Worm (Caenorhabditis elegans) whole organism, mixed stage, embryonic: ENCODE data around the gene Y51A2A.4.
"Not testable (repeated sequence)": the region's sequence is repeated elsewhere in the genome, so short reads cannot be mapped to it uniquely, and the experiment has no call there.

Experiments
- M03D4.4 ChIP-seq: sonication (generic microtip); optimal IDR thresholded peaks from 2 replicates; lab custom pipeline; 2017; ENCODE audit warnings: mild to moderate bottlenecking, missing genetic modification characterization, missing compliant biosample characterization
- bed-3 ChIP-seq: fragments of 200-800 bp; sonication (Bioruptor generic); optimal IDR thresholded peaks from 3 replicates; lab custom pipeline; 2018; ENCODE audit warnings: mild to moderate bottlenecking, missing genetic modification characterization, moderate library complexity, missing compliant biosample characterization
- blmp-1 ChIP-seq: fragments of 150-350 bp; optimal IDR thresholded peaks from 2 replicates; lab custom pipeline; 2014; ENCODE audit warnings: missing biosample characterization, missing genetic modification characterization
- ceh-39 ChIP-seq: fragments of 150-350 bp; optimal IDR thresholded peaks from 2 replicates; lab custom pipeline; 2014; ENCODE audit warnings: missing biosample characterization, missing genetic modification characterization
- ceh-83 ChIP-seq: fragments of 200-800 bp; sonication (Bioruptor generic); optimal IDR thresholded peaks from 2 replicates; lab custom pipeline; 2018; ENCODE audit warnings: mild to moderate bottlenecking, missing genetic modification characterization, missing compliant biosample characterization
- cnd-1 ChIP-seq: fragments of 200-800 bp; sonication (Bioruptor generic); optimal IDR thresholded peaks from 2 replicates; lab custom pipeline; 2018; ENCODE audit warnings: mild to moderate bottlenecking, missing genetic modification characterization, missing compliant biosample characterization
- drap-1 ChIP-seq: fragments of 200-800 bp; sonication (Bioruptor generic); optimal IDR thresholded peaks from 3 replicates; lab custom pipeline; 2018; ENCODE audit warnings: mild to moderate bottlenecking, missing genetic modification characterization, missing compliant biosample characterization
- elt-1 ChIP-seq: sonication (generic microtip); optimal IDR thresholded peaks from 2 replicates; lab custom pipeline; 2017; ENCODE audit warnings: missing genetic modification characterization, mild to moderate bottlenecking, missing compliant biosample characterization, antibody characterized with exemption, moderate library complexity, borderline replicate concordance; ENCODE audit not compliant: insufficient read depth
- elt-3 ChIP-seq: fragments of 150-350 bp; optimal IDR thresholded peaks from 2 replicates; lab custom pipeline; 2014; ENCODE audit warnings: missing biosample characterization, missing genetic modification characterization
- flh-1 ChIP-seq: fragments of 200-800 bp; sonication (Bioruptor generic); optimal IDR thresholded peaks from 2 replicates; lab custom pipeline; 2018; ENCODE audit warnings: mild to moderate bottlenecking, missing genetic modification characterization, moderate library complexity, missing compliant biosample characterization
- ham-2 ChIP-seq: fragments of 200-800 bp; sonication (Bioruptor generic); optimal IDR thresholded peaks from 2 replicates; lab custom pipeline; 2018; ENCODE audit warnings: mild to moderate bottlenecking, missing genetic modification characterization, missing compliant biosample characterization
- hlh-1 ChIP-seq: fragments of 150-350 bp; optimal IDR thresholded peaks from 2 replicates; lab custom pipeline; 2014; ENCODE audit warnings: missing biosample characterization, missing genetic modification reagents, missing genetic modification characterization
- lin-13 ChIP-seq: fragments of 150-350 bp; optimal IDR thresholded peaks from 2 replicates; lab custom pipeline; 2014; ENCODE audit warnings: missing biosample characterization, missing genetic modification characterization
- lin-32 ChIP-seq: fragments of 200-800 bp; sonication (Bioruptor generic); optimal IDR thresholded peaks from 2 replicates; lab custom pipeline; 2018; ENCODE audit warnings: mild to moderate bottlenecking, missing genetic modification characterization, missing compliant biosample characterization
- mab-5 ChIP-seq: fragments of 150-350 bp; optimal IDR thresholded peaks from 2 replicates; lab custom pipeline; 2014; ENCODE audit warnings: missing biosample characterization, missing genetic modification characterization
- mep-1 ChIP-seq: fragments of 150-350 bp; optimal IDR thresholded peaks from 2 replicates; lab custom pipeline; 2017; ENCODE audit warnings: missing biosample characterization, missing genetic modification reagents, missing genetic modification characterization, inconsistent platforms
- nhr-12 ChIP-seq: fragments of 150-350 bp; optimal IDR thresholded peaks from 2 replicates; lab custom pipeline; 2014; ENCODE audit warnings: missing biosample characterization, missing genetic modification characterization
- nhr-237 ChIP-seq: fragments of 150-350 bp; optimal IDR thresholded peaks from 2 replicates; lab custom pipeline; 2014; ENCODE audit warnings: missing biosample characterization, missing genetic modification characterization
- nhr-28 ChIP-seq: fragments of 150-350 bp; optimal IDR thresholded peaks from 2 replicates; lab custom pipeline; 2014; ENCODE audit warnings: missing biosample characterization, missing genetic modification characterization
- nhr-76 ChIP-seq: sonication (generic microtip); optimal IDR thresholded peaks from 2 replicates; lab custom pipeline; 2017; ENCODE audit warnings: missing biosample characterization, missing genetic modification characterization
- pha-4 ChIP-seq: fragments of 150-350 bp; optimal IDR thresholded peaks from 2 replicates; lab custom pipeline; 2018; ENCODE audit warnings: missing biosample characterization, missing genetic modification reagents, missing genetic modification characterization
- sem-2 ChIP-seq: fragments of 200-800 bp; sonication (Bioruptor generic); optimal IDR thresholded peaks from 2 replicates; lab custom pipeline; 2018; ENCODE audit warnings: mild to moderate bottlenecking, missing genetic modification characterization, missing compliant biosample characterization
- snpc-4 ChIP-seq: fragments of 150-350 bp; optimal IDR thresholded peaks from 2 replicates; lab custom pipeline; 2014; ENCODE audit warnings: missing biosample characterization, missing genetic modification characterization
- sptf-1 ChIP-seq: sonication (generic microtip); optimal IDR thresholded peaks from 2 replicates; lab custom pipeline; 2017; ENCODE audit warnings: mild to moderate bottlenecking, missing genetic modification characterization, moderate library complexity, missing compliant biosample characterization
- tbx-8 ChIP-seq: fragments of 200-800 bp; sonication (Bioruptor generic); optimal IDR thresholded peaks from 2 replicates; lab custom pipeline; 2018; ENCODE audit warnings: mild to moderate bottlenecking, missing genetic modification characterization, moderate library complexity, missing compliant biosample characterization
- unc-120 ChIP-seq: sonication (generic microtip); optimal IDR thresholded peaks from 2 replicates; lab custom pipeline; 2017; ENCODE audit warnings: missing genetic modification characterization, missing compliant biosample characterization; ENCODE audit not compliant: poor library complexity, severe bottlenecking
- unc-39 ChIP-seq: fragments of 150-350 bp; optimal IDR thresholded peaks from 2 replicates; lab custom pipeline; 2014; ENCODE audit warnings: missing biosample characterization, missing genetic modification characterization
- unc-62 ChIP-seq: fragments of 150-350 bp; optimal IDR thresholded peaks from 2 replicates; lab custom pipeline; 2014; ENCODE audit warnings: missing biosample characterization, missing genetic modification reagents, missing genetic modification characterization
- zip-8 ChIP-seq: fragments of 150-350 bp; optimal IDR thresholded peaks from 2 replicates; lab custom pipeline; 2014; ENCODE audit warnings: missing biosample characterization, missing genetic modification characterization
- ztf-11 ChIP-seq: fragments of 150-350 bp; optimal IDR thresholded peaks from 2 replicates; lab custom pipeline; 2014; ENCODE audit warnings: missing biosample characterization, missing genetic modification characterization

Y51A2A.4 gene

DNA sequence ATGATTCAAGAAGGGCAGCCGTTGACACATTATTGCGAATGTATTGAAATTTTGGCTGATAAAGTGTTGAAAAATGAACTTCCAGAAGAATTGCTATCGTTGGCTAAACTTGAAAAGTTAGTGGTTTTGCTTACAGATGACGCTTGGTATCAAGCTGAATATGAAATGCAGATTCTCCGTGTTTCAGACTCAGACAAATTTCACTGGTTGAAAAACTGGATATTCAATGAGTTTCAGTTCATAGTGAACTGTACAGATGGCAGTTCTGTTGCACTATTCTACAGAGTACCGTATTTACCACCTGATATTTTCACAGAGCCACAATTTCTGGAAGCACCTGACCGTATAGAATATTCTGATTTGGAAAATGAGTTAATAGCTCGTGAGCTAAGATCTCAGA, 8.6 kb downstream of the Y51A2A.4 start:
- TF ChIP-seq ceh-83 (GFP tag; lab: Kevin White, UChicago) (no peak), sem-2 (no peak), tbx-8 (GFP tag; lab: Kevin White, UChicago) (no peak), sptf-1 (tag; lab: Kevin White, UChicago) (no peak), nhr-28 (no peak), unc-39 (no peak), pha-4 (tag; lab: Kevin White, UChicago) (no peak), M03D4.4 (no peak), lin-13 (tag; lab: Kevin White, UChicago) (no peak), nhr-76 (no peak), elt-3 (no peak), bed-3 (GFP tag; lab: Kevin White, UChicago) (no peak)

DNA sequence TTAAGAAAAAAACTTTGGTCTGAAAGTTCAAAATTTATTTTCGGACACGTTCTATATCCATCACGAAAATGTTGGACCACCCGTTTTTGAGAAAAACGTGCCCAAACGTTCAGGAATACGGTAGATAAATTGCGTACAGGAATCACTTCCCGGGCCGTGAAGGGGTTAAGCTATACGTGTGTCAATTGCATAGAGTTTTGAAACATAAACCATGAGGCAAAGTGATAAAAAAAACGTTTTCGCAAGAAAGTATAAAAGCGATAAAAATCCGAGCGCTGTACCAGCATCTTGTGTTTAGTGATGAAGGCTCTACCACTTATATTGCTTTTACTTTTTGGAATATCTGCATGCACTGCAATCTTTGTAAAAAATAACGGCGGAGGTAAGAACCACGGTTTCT, 11.7 kb downstream of the Y51A2A.4 start, which contains the start of gene Y51A2A.6:
TSS of gene Y51A2A.6 (plus strand) at position 301 of the 400 bp plus-strand sequence.
- not testable (repeated sequence) for TF ChIP-seq drap-1; mab-5 (tag; lab: Kevin White, UChicago); M03D4.4

DNA sequence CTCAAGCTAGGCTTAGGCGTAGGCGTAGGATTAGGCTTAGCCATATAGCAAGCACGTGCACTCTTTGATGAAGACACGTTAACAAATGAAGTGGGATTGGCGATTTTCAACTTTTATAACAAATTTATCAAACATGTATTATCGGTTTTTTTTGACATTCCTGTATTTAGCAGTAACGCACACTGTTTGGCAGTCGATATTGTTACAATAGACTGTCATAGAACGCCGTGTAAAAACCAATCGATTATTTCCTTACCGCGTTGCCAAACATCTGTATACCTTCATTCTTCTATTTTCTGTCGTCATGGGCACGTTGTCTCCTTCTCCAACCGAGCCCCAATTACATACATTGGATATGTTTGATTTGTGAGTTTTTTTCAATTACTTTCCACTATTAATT, 27.6 kb downstream of the Y51A2A.4 start, which contains the start of gene fbxb-119:
TSS of gene fbxb-119 (plus strand) at position 301 of the 400 bp plus-strand sequence.
- no peak for TF ChIP-seq unc-39
- no peak for TF ChIP-seq mep-1
- no peak for TF ChIP-seq elt-3
- no peak for TF ChIP-seq ceh-39 (tag; lab: Kevin White, UChicago)
- no peak for TF ChIP-seq pha-4 (tag; lab: Kevin White, UChicago)
- TF ChIP-seq snpc-4 (tag; lab: Kevin White, UChicago): no peak
- no peak for TF ChIP-seq bed-3 (GFP tag; lab: Kevin White, UChicago)
- no peak for TF ChIP-seq nhr-28
- TF ChIP-seq ham-2 (GFP tag; lab: Kevin White, UChicago): no peak
- TF ChIP-seq sptf-1 (tag; lab: Kevin White, UChicago): no peak
- TF ChIP-seq flh-1 (GFP tag; lab: Kevin White, UChicago): no peak
- no peak for TF ChIP-seq nhr-237 (tag; lab: Kevin White, UChicago)
- no peak for TF ChIP-seq lin-13 (tag; lab: Kevin White, UChicago)
- TF ChIP-seq M03D4.4: no peak
- TF ChIP-seq zip-8 (tag; lab: Kevin White, UChicago): no peak
- no peak for TF ChIP-seq nhr-76
- no peak for TF ChIP-seq sem-2
- TF ChIP-seq drap-1: no peak
- no peak for TF ChIP-seq elt-1 (tag; lab: Kevin White, UChicago)

DNA sequence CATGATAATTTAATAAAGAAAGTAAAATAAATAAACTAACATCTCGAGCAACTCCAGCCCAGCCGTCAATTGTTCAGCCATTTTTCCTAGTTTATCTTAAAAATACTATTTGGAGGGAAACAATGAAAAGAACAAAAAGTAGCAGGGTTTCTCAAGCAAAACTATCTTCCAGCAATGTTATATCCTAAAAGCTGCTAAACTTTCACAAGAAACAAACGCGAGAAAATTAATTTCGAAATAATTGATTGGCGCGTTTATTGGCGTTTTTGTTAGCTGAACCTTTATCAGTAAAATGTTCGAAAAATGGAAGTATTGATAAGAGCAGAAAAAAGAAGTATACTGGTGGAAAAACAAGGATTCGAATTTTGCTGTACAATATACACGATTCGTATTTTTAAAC, 32.5 kb downstream of the Y51A2A.4 start, which contains the start of gene B0462.5:
TSS of gene B0462.5 (minus strand) at position 101 of the 400 bp plus-strand sequence.
- TF ChIP-seq unc-39 (no peak), blmp-1 (no peak), cnd-1 (tag; lab: Kevin White, UChicago) (no peak), nhr-28 (no peak), ceh-83 (GFP tag; lab: Kevin White, UChicago) (no peak), sptf-1 (tag; lab: Kevin White, UChicago) (no peak)

DNA sequence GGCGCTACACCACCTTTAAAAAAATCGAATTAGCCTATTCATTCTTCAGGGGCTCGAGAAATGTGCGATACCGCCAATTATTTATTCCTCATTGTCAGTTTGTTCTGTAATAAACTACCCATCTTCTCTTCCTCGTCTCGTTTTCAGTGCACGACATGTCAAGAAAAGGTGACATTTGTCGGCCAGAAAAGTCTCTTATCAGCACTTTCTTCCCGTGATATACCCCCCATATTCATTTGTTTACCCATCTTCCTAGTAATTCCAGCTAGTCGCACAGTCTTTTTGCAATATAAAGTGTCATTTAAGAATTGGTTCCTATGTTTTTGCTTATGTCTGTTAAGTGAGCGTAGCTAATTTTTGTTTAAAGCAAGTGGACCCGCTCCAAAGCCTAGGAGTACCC, 33.8 kb downstream of the Y51A2A.4 start:
- TF ChIP-seq hlh-1 (tag; lab: Kevin White, UChicago): no peak
- no peak for TF ChIP-seq elt-1 (tag; lab: Kevin White, UChicago)
- no peak for TF ChIP-seq pha-4 (tag; lab: Kevin White, UChicago)
- no peak for TF ChIP-seq unc-120 (tag; lab: Kevin White, UChicago)
- TF ChIP-seq lin-13 (tag; lab: Kevin White, UChicago): no peak
- no peak for TF ChIP-seq mab-5 (tag; lab: Kevin White, UChicago)
- no peak for TF ChIP-seq ztf-11 (tag; lab: Kevin White, UChicago)
- no peak for TF ChIP-seq ceh-39 (tag; lab: Kevin White, UChicago)
- TF ChIP-seq ham-2 (GFP tag; lab: Kevin White, UChicago): no peak
- no peak for TF ChIP-seq nhr-237 (tag; lab: Kevin White, UChicago)
- TF ChIP-seq nhr-28: no peak
- TF ChIP-seq nhr-12: no peak
- TF ChIP-seq tbx-8 (GFP tag; lab: Kevin White, UChicago): no peak
- TF ChIP-seq bed-3 (GFP tag; lab: Kevin White, UChicago): no peak
- no peak for TF ChIP-seq lin-32 (GFP tag; lab: Kevin White, UChicago)
- no peak for TF ChIP-seq drap-1
- no peak for TF ChIP-seq nhr-76
- TF ChIP-seq unc-39: no peak
- TF ChIP-seq unc-62 (GFP tag; lab: Kevin White, UChicago): no peak
